Fruit fly (Drosophila melanogaster): ENCODE measurements around the gene Trpml.

Trpml gene

dm6 chr3L:19687200-19687687 is 30.9 kb downstream of the Trpml start, which contains the start of the genes CG8765 and Gbeta76C (continued):
- TF ChIP-seq ems (GFP tag; optimal IDR thresholded peaks at IDR 0.05) (peak; percentile 55), CG11093 (GFP tag; IDR thresholded peaks at IDR 0.05) (no peak), CG9437 (GFP tag; optimal IDR thresholded peaks at IDR 0.05) (no peak), hb (GFP tag; IDR thresholded peaks at IDR 0.05; ENCODE audit: partially characterized antibody) (no peak), H2.0 (GFP tag; IDR thresholded peaks at IDR 0.05) (no peak), CG8281 (tag; optimal IDR thresholded peaks at IDR 0.05) (no peak), CG12104 (GFP tag; optimal IDR thresholded peaks at IDR 0.05) (no peak), al (GFP tag; IDR thresholded peaks at IDR 0.05) (no peak), CG12769 (tag; optimal IDR thresholded peaks at IDR 0.05) (peak; percentile 89), Drgx (GFP tag; IDR thresholded peaks at IDR 0.05) (no peak), CG7372 (GFP tag; IDR thresholded peaks at IDR 0.05) (no peak), fru (optimal IDR thresholded peaks at IDR 0.05) (no peak), CG12071 (GFP tag; optimal IDR thresholded peaks at IDR 0.05) (no peak), emc (GFP tag; optimal IDR thresholded peaks at IDR 0.05) (peak; percentile 3), CG14441 (GFP tag; IDR thresholded peaks at IDR 0.05) (no peak), Sox100B (GFP tag; optimal IDR thresholded peaks at IDR 0.05) (no peak), twi (tag; optimal IDR thresholded peaks at IDR 0.05) (peak; percentile 64), ap (GFP tag; IDR thresholded peaks at IDR 0.05) (no peak), ase (GFP tag; IDR thresholded peaks at IDR 0.05) (no peak), CG32532 (GFP tag; IDR thresholded peaks at IDR 0.05) (0 out of 2 replicates have a peak, but pooled peaks have one; percentile 18), CHES-1-like (GFP tag; optimal IDR thresholded peaks at IDR 0.05) (peak; percentile 80), CG13123 (GFP tag; optimal IDR thresholded peaks at IDR 0.05) (peak; percentile 24), CG8478 (optimal IDR thresholded peaks at IDR 0.05) (no peak), Ets97D (GFP tag; optimal IDR thresholded peaks at IDR 0.05) (peak; percentile 92), ash1 (GFP tag; optimal IDR thresholded peaks at IDR 0.05) (no peak), Hsf (GFP tag; optimal IDR thresholded peaks at IDR 0.05) (peak; percentile 63), CG6175 (GFP tag; IDR thresholded peaks at IDR 0.05) (no peak), cas (GFP tag; IDR thresholded peaks at IDR 0.05) (0 out of 2 replicates have a peak, but pooled peaks have one; percentile 20), Dip2 (GFP tag; IDR thresholded peaks at IDR 0.05) (no peak), CG17186 (GFP tag; optimal IDR thresholded peaks at IDR 0.05) (peak; percentile 90), Bteb2 (GFP tag; optimal IDR thresholded peaks at IDR 0.05) (peak; percentile 53), CG34422 (GFP tag; IDR thresholded peaks at IDR 0.05) (peak; percentile 42; the same call in 1 of the 3 replicates), GATAe (GFP tag; conservative IDR thresholded peaks at IDR 0.05) (no peak), CG12391 (tag; optimal IDR thresholded peaks at IDR 0.05) (peak; percentile 40), corto (GFP tag; optimal IDR thresholded peaks at IDR 0.05) (no peak), Ets65A (GFP tag) (peak; percentile 95), CG6854 (GFP tag; optimal IDR thresholded peaks at IDR 0.05) (no peak), CG17802 (tag; optimal IDR thresholded peaks at IDR 0.05) (no peak), CG4707 (GFP tag; optimal IDR thresholded peaks at IDR 0.05) (no peak), Meics (GFP tag; optimal IDR thresholded peaks at IDR 0.05) (no peak), ftz-f1 (GFP tag; optimal IDR thresholded peaks at IDR 0.05) (peak; percentile 70), CG12155 (GFP tag; optimal IDR thresholded peaks at IDR 0.05) (peak; percentile 9), CG13775 (GFP tag; optimal IDR thresholded peaks at IDR 0.05) (no peak), Atf6 (GFP tag; IDR thresholded peaks at IDR 0.05) (no peak), CG2678 (tag; optimal IDR thresholded peaks at IDR 0.05) (no peak), CG6813 (GFP tag; optimal IDR thresholded peaks at IDR 0.05) (no peak), CG33213 (GFP tag; optimal IDR thresholded peaks at IDR 0.05) (peak; percentile 84), Sox102F (GFP tag; optimal IDR thresholded peaks at IDR 0.05) (no peak), CG2116 (GFP tag; optimal IDR thresholded peaks at IDR 0.05) (peak; percentile 62), Gug (GFP tag; IDR thresholded peaks at IDR 0.05) (no peak), shn (GFP tag; optimal IDR thresholded peaks at IDR 0.05) (peak; percentile 27), CG30020 (tag; optimal IDR thresholded peaks at IDR 0.05) (no peak), CG4854 (GFP tag; optimal IDR thresholded peaks at IDR 0.05) (peak; percentile 19)

Data from whole organism, embryonic.